Fruit fly (Drosophila melanogaster) whole organism, wandering third instar larva: ENCODE measurements around the gene msps.

Experiments
- CG9705 ChIP-seq: fragments of 200-800 bp; sonication (Bioruptor generic); optimal IDR thresholded peaks from 2 replicates; lab custom pipeline; 2018; ENCODE audit warnings: missing biosample characterization, mild to moderate bottlenecking, missing genetic modification characterization
- Dif ChIP-seq: fragments of 200-275, 200-300 bp; sonication (Bioruptor generic); optimal IDR thresholded peaks from 2 replicates; lab custom pipeline; 2018; ENCODE audit warnings: missing biosample characterization, missing genetic modification characterization; ENCODE audit not compliant: partially characterized antibody
- GATAd ChIP-seq: sonication (Bioruptor generic); optimal IDR thresholded peaks from 2 replicates; lab custom pipeline; 2016; ENCODE audit warnings: missing biosample characterization, missing genetic modification characterization
- Jra ChIP-seq: sonication (Bioruptor generic); optimal IDR thresholded peaks from 2 replicates; lab custom pipeline; 2016; ENCODE audit warnings: missing biosample characterization, missing genetic modification characterization
- Mio ChIP-seq: sonication (Bioruptor generic); optimal IDR thresholded peaks from 2 replicates; lab custom pipeline; 2016; ENCODE audit warnings: missing biosample characterization, missing genetic modification characterization
- Myc ChIP-seq: fragments of >200 bp; optimal IDR thresholded peaks from 2 replicates; lab custom pipeline; 2017
- OdsH ChIP-seq: fragments of 200-800 bp; sonication (Bioruptor generic); optimal IDR thresholded peaks from 2 replicates; lab custom pipeline; 2016; ENCODE audit warnings: missing biosample characterization, mild to moderate bottlenecking, missing genetic modification characterization
- Sp1 ChIP-seq: fragments of 200-800 bp; sonication (Bioruptor generic); optimal IDR thresholded peaks from 3 replicates; lab custom pipeline; 2019; ENCODE audit warnings: missing biosample characterization, mild to moderate bottlenecking, missing genetic modification characterization, moderate library complexity
- br ChIP-seq: fragments of 200-800 bp; sonication (Bioruptor generic); optimal IDR thresholded peaks from 2 replicates; lab custom pipeline; 2016; ENCODE audit warnings: missing biosample characterization, missing genetic modification characterization
- brk ChIP-seq: fragments of 200-800 bp; sonication (Bioruptor generic); optimal IDR thresholded peaks from 2 replicates; lab custom pipeline; 2016; ENCODE audit warnings: missing biosample characterization, mild to moderate bottlenecking, missing genetic modification characterization
- ey ChIP-seq: fragments of 200-800 bp; sonication (Bioruptor generic); optimal IDR thresholded peaks from 2 replicates; lab custom pipeline; 2016; ENCODE audit warnings: missing biosample characterization, missing genetic modification characterization
- foxo ChIP-seq, 2 experiments: fragments of 200-800 bp; sonication (Bioruptor generic); optimal IDR thresholded peaks; 2 replicates in 1 of 2; 3 replicates in 1 of 2; lab custom pipeline; 2016 to 2017; ENCODE audit warnings: missing biosample characterization in 2 of 2, missing genetic modification characterization in 2 of 2
- pan ChIP-seq: fragments of >200 bp; optimal IDR thresholded peaks from 2 replicates; lab custom pipeline; 2017
- psq ChIP-seq: fragments of 200-800 bp; sonication (Bioruptor generic); optimal IDR thresholded peaks from 3 replicates; lab custom pipeline; 2017; ENCODE audit warnings: missing biosample characterization, mild to moderate bottlenecking, missing genetic modification characterization, moderate library complexity
- sv ChIP-seq: fragments of 200-800 bp; sonication (Bioruptor generic); optimal IDR thresholded peaks from 3 replicates; lab custom pipeline; 2016; ENCODE audit warnings: missing biosample characterization, missing genetic modification characterization
- usp ChIP-seq: fragments of >200 bp; optimal IDR thresholded peaks from 2 replicates; lab custom pipeline; 2017; ENCODE audit warnings: missing biosample characterization, missing genetic modification characterization

msps gene

dm6 chr3R:16105813-16106480 lies 55.3 kb downstream of the msps start:
- no peak for TF ChIP-seq GATAd (GFP tag; lab: Kevin White, UChicago)
- TF ChIP-seq OdsH (GFP tag; lab: Kevin White, UChicago) = no peak
- no peak for TF ChIP-seq brk (GFP tag; lab: Kevin White, UChicago)
- no peak for TF ChIP-seq CG9705 (GFP tag; lab: Kevin White, UChicago)
- TF ChIP-seq usp (GFP tag; lab: Kevin White, UChicago) = no peak
- no peak for TF ChIP-seq psq (GFP tag; lab: Kevin White, UChicago)
- TF ChIP-seq Dif (GFP tag; lab: Kevin White, UChicago) = no peak
- TF ChIP-seq Sp1 = no peak
- no peak for TF ChIP-seq ey (GFP tag; lab: Kevin White, UChicago)
- no peak for TF ChIP-seq Mio
- no peak for TF ChIP-seq foxo (GFP tag; optimal IDR thresholded peaks at IDR 0.05; lab: Kevin White, UChicago)
- TF ChIP-seq Myc (lab: Kevin White, UChicago) = no peak
- TF ChIP-seq Jra = no peak
- TF ChIP-seq br (GFP tag; lab: Kevin White, UChicago) = no peak
- TF ChIP-seq pan (lab: Kevin White, UChicago) = no peak
- TF ChIP-seq sv (GFP tag; lab: Kevin White, UChicago) = no peak
